Worm (Caenorhabditis elegans): ENCODE data around the gene rpb-8.

Gene rpb-8

ce11 chrIII:4887291-4887690, 30.5 kb downstream of the rpb-8 start, which contains the start of gene clec-6:
TSS of gene clec-6 (minus strand) at chrIII:4887444.
- no peak for TF ChIP-seq ztf-23 (GFP tag; IDR thresholded peaks at IDR 0.05)
- TF ChIP-seq flt-1 (GFP tag; IDR thresholded peaks at IDR 0.05): no peak
- no peak for TF ChIP-seq T22C8.4 (GFP tag; IDR thresholded peaks at IDR 0.05)
- no peak for TF ChIP-seq ref-1 (GFP tag; conservative IDR thresholded peaks at IDR 0.05)
- TF ChIP-seq ztf-29 (GFP tag; IDR thresholded peaks at IDR 0.05): no peak
- no peak for TF ChIP-seq tab-1 (GFP tag; IDR thresholded peaks at IDR 0.05)

DNA sequence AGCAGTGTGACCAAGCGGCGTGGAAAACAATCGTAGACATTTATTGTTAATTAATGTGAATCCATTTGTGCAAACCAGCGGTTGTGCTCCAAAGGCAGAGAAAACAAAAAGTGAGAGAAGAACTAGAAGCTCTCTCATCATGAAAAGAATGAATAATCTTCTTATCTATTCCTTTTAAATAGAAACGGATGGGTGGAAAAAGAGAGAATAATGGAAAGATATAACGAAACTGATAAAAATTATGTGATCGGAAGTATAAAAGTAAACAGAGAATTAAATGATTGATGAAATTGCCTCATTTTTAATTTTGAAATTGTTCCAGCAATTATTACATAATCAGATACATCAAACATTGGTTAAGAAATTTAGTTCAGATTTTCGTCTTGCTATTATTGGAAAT, 34.4 kb downstream of the rpb-8 start, which contains the start of gene clec-5:
Gene clec-5 (minus strand): TSS at position 178 of the 400 bp plus-strand sequence.
- TF ChIP-seq ztf-29 (GFP tag; IDR thresholded peaks at IDR 0.05) (no peak), tab-1 (GFP tag; IDR thresholded peaks at IDR 0.05) (no peak), ztf-23 (GFP tag; IDR thresholded peaks at IDR 0.05) (no peak), ref-1 (GFP tag; conservative IDR thresholded peaks at IDR 0.05) (no peak), med-1 (GFP tag; optimal IDR thresholded peaks at IDR 0.05; ENCODE audit: insufficient read depth) (no peak), cog-1 (tag; optimal IDR thresholded peaks at IDR 0.05) (no peak), klf-2 (GFP tag; conservative IDR thresholded peaks at IDR 0.05) (no peak), flt-1 (GFP tag; IDR thresholded peaks at IDR 0.05) (no peak), T22C8.4 (GFP tag; IDR thresholded peaks at IDR 0.05) (no peak)

DNA sequence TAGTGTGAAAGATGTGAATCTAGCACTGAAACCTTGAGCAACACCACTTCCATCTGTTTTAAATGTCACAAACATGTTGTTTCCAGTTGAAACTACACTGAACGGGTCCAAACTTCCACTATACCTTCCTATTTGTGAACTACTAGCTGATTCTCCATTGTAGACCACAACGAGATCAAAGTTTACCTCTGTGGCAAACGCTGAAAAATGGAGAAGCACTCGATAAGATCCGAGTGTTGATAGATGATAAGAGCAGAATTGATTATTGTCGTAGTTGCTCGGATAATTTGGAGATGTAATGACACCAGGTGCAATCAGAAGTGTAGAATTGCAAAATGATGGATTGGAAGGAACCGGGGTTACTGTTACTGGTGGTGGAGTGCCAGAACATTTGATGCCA, 35.9 kb downstream of the rpb-8 start:
- TF ChIP-seq ztf-23 (GFP tag; IDR thresholded peaks at IDR 0.05) (no peak), ref-1 (GFP tag; conservative IDR thresholded peaks at IDR 0.05) (no peak), flt-1 (GFP tag; IDR thresholded peaks at IDR 0.05) (no peak), med-1 (GFP tag; optimal IDR thresholded peaks at IDR 0.05; ENCODE audit: insufficient read depth) (no peak), tab-1 (GFP tag; IDR thresholded peaks at IDR 0.05) (no peak), klf-2 (GFP tag; conservative IDR thresholded peaks at IDR 0.05) (no peak), cog-1 (tag; optimal IDR thresholded peaks at IDR 0.05) (no peak), T22C8.4 (GFP tag; IDR thresholded peaks at IDR 0.05) (no peak), ztf-29 (GFP tag; IDR thresholded peaks at IDR 0.05) (no peak)

ce11 chrIII:4879445-4879844, 38.4 kb downstream of the rpb-8 start, which contains the start of gene C35D10.1:
TSS of gene C35D10.1 (plus strand) at chrIII:4879745.
- TF ChIP-seq ztf-23 (GFP tag; IDR thresholded peaks at IDR 0.05) (no peak), cog-1 (tag; optimal IDR thresholded peaks at IDR 0.05) (no peak), med-1 (GFP tag; optimal IDR thresholded peaks at IDR 0.05; ENCODE audit: insufficient read depth) (no peak), T22C8.4 (GFP tag; IDR thresholded peaks at IDR 0.05) (no peak), ref-1 (GFP tag; conservative IDR thresholded peaks at IDR 0.05) (no peak), klf-2 (GFP tag; conservative IDR thresholded peaks at IDR 0.05) (no peak), tab-1 (GFP tag; IDR thresholded peaks at IDR 0.05) (no peak), ztf-29 (GFP tag; IDR thresholded peaks at IDR 0.05) (no peak), flt-1 (GFP tag; IDR thresholded peaks at IDR 0.05) (no peak)

ce11 chrIII:4878281-4878680, 39.5 kb downstream of the rpb-8 start, which contains the start of the genes tost-1 and arx-6:
TSS of gene tost-1 (minus strand) at chrIII:4878311.
TSS of gene arx-6 (plus strand) at chrIII:4878658.
- no peak for TF ChIP-seq tab-1 (GFP tag; IDR thresholded peaks at IDR 0.05)
- TF ChIP-seq T22C8.4 (GFP tag; IDR thresholded peaks at IDR 0.05): 0 out of 2 replicates have a peak, but pooled peaks have one; percentile 5

DNA sequence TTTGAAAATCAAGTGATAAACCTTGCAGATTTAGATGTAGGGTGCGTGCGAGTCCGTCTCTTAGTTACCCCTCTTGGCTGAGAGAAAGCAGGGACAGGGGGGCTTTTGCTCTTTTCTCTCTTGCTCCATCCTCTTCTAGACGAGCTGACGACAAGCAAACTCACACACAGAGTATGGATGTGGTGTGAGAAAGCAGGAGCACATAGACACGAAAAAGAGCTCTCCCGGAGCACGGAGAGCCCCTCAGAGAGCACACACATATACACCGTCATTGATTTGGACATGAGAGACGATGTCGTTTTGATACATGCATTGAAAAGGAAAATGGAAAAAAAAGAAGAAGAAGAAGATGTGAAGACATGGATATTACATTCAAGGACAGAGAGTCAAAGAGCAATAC, 42.1 kb downstream of the rpb-8 start:
- TF ChIP-seq flt-1 (GFP tag; IDR thresholded peaks at IDR 0.05) (no peak), med-1 (GFP tag; optimal IDR thresholded peaks at IDR 0.05; ENCODE audit: insufficient read depth) (no peak), T22C8.4 (GFP tag; IDR thresholded peaks at IDR 0.05) (no peak), tab-1 (GFP tag; IDR thresholded peaks at IDR 0.05) (no peak), ztf-29 (GFP tag; IDR thresholded peaks at IDR 0.05) (no peak), cog-1 (tag; optimal IDR thresholded peaks at IDR 0.05) (no peak)

- no peak for TF ChIP-seq med-1 (GFP tag; optimal IDR thresholded peaks at IDR 0.05; ENCODE audit: insufficient read depth)
- TF ChIP-seq ref-1 (GFP tag; conservative IDR thresholded peaks at IDR 0.05): no peak
- TF ChIP-seq T22C8.4 (GFP tag; IDR thresholded peaks at IDR 0.05): no peak
- TF ChIP-seq flt-1 (GFP tag; IDR thresholded peaks at IDR 0.05): no peak
- TF ChIP-seq tab-1 (GFP tag; IDR thresholded peaks at IDR 0.05): no peak
- TF ChIP-seq klf-2 (GFP tag; conservative IDR thresholded peaks at IDR 0.05): no peak
- no peak for TF ChIP-seq ztf-23 (GFP tag; IDR thresholded peaks at IDR 0.05)
- TF ChIP-seq ztf-29 (GFP tag; IDR thresholded peaks at IDR 0.05): no peak
- no peak for TF ChIP-seq cog-1 (tag; optimal IDR thresholded peaks at IDR 0.05)
These were observed 43.1 kb downstream of the rpb-8 start, which contains the start of gene C35D10.12 for ce11 chrIII:4874671-4875070. TSS of gene C35D10.12 (minus strand) at chrIII:4874771.

- TF ChIP-seq ref-1 (GFP tag; conservative IDR thresholded peaks at IDR 0.05) (no peak), cog-1 (tag; optimal IDR thresholded peaks at IDR 0.05) (no peak), med-1 (GFP tag; optimal IDR thresholded peaks at IDR 0.05; ENCODE audit: insufficient read depth) (no peak), tab-1 (GFP tag; IDR thresholded peaks at IDR 0.05) (no peak), T22C8.4 (GFP tag; IDR thresholded peaks at IDR 0.05) (no peak), klf-2 (GFP tag; conservative IDR thresholded peaks at IDR 0.05) (no peak), ztf-23 (GFP tag; IDR thresholded peaks at IDR 0.05) (no peak), ztf-29 (GFP tag; IDR thresholded peaks at IDR 0.05) (no peak), flt-1 (GFP tag; IDR thresholded peaks at IDR 0.05) (no peak)
These were observed 44.4 kb downstream of the rpb-8 start for ce11 chrIII:4873395-4873794.

DNA sequence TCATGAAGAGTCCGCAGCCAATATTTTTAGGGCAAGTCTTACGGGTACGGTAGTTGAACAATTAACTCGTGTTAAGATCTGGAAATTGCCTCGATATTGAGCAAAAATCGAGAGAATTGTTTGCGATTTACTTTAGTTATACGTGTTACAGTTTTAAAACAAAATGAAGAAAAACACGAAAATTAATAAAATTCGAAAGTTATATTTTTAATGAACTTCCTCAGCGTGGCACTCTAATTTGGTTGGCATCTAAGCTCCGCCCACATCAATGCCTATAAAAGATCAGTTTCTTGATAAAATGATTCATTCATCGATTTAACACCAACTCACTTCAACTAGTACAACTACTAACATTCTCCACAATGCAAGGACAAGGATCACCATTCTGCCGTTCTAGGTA, 47.3 kb downstream of the rpb-8 start, which contains the start of gene gipc-1:
Gene gipc-1 (plus strand): TSS at position 301 of the 400 bp plus-strand sequence.
- no peak for TF ChIP-seq cog-1 (tag; optimal IDR thresholded peaks at IDR 0.05)
- no peak for TF ChIP-seq T22C8.4 (GFP tag; IDR thresholded peaks at IDR 0.05)
- TF ChIP-seq flt-1 (GFP tag; IDR thresholded peaks at IDR 0.05): no peak
- TF ChIP-seq med-1 (GFP tag; optimal IDR thresholded peaks at IDR 0.05; ENCODE audit: insufficient read depth): no peak
- no peak for TF ChIP-seq tab-1 (GFP tag; IDR thresholded peaks at IDR 0.05)
- no peak for TF ChIP-seq ztf-29 (GFP tag; IDR thresholded peaks at IDR 0.05)
- no peak for TF ChIP-seq klf-2 (GFP tag; conservative IDR thresholded peaks at IDR 0.05)
- no peak for TF ChIP-seq ref-1 (GFP tag; conservative IDR thresholded peaks at IDR 0.05)
- no peak for TF ChIP-seq ztf-23 (GFP tag; IDR thresholded peaks at IDR 0.05)

DNA sequence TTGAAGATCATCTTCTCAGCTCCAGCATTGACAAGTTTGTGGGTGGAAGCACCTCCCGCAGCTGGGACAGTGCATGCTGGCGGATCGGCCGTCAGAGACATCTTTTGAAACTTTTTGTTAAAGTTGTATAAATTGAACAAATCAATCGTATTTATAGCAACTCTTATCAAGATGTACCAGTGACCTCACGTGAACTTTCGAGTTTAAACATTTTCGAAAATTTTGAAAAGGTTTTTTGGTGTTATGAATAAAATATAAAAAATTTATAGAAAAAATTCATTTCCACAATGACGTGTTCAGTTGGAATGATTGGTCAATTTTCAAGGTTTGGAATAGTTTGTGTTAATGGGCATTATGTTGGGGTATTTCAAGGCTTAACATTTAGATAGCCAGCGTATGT, 49.2 kb downstream of the rpb-8 start, which contains the start of the genes msd-4 and C35D10.3:
Gene msd-4 (minus strand): TSS at position 101 of the 400 bp plus-strand sequence.
Gene C35D10.3 (plus strand): TSS at position 279 of the 400 bp plus-strand sequence.
- TF ChIP-seq cog-1 (tag; optimal IDR thresholded peaks at IDR 0.05) (no peak), ref-1 (GFP tag; conservative IDR thresholded peaks at IDR 0.05) (no peak), klf-2 (GFP tag; conservative IDR thresholded peaks at IDR 0.05) (no peak), ztf-23 (GFP tag; IDR thresholded peaks at IDR 0.05) (no peak), flt-1 (GFP tag; IDR thresholded peaks at IDR 0.05) (no peak), ztf-29 (GFP tag; IDR thresholded peaks at IDR 0.05) (no peak), T22C8.4 (GFP tag; IDR thresholded peaks at IDR 0.05) (no peak), tab-1 (GFP tag; IDR thresholded peaks at IDR 0.05) (no peak), med-1 (GFP tag; optimal IDR thresholded peaks at IDR 0.05; ENCODE audit: insufficient read depth) (no peak)
